Worm (Caenorhabditis elegans): ENCODE measurements around the gene wrt-6.

wrt-6 gene

ce11 chrX:3462086-3462485, 18.0 kb upstream of the wrt-6 start:
- TF ChIP-seq mab-5 (tag; optimal IDR thresholded peaks at IDR 0.05) (no peak), lin-13 (GFP tag; optimal IDR thresholded peaks at IDR 0.05) (no peak), peb-1 (tag; optimal IDR thresholded peaks at IDR 0.05) (no peak), unc-39 (tag; optimal IDR thresholded peaks at IDR 0.05) (no peak), snpc-4 (tag; optimal IDR thresholded peaks at IDR 0.05) (no peak), blmp-1 (tag; optimal IDR thresholded peaks at IDR 0.05; ENCODE audit: insufficient read depth) (no peak), sma-9 (GFP tag; optimal IDR thresholded peaks at IDR 0.05) (no peak), sma-9 (tag; optimal IDR thresholded peaks at IDR 0.05) (no peak), ceh-16 (tag; optimal IDR thresholded peaks at IDR 0.05) (no peak), skn-1 (tag; optimal IDR thresholded peaks at IDR 0.05) (no peak), elt-3 (tag; optimal IDR thresholded peaks at IDR 0.05) (no peak), nhr-77 (tag; optimal IDR thresholded peaks at IDR 0.05) (no peak)

- TF ChIP-seq nhr-21 (tag; optimal IDR thresholded peaks at IDR 0.05) (no peak), zag-1 (tag; optimal IDR thresholded peaks at IDR 0.05) (no peak), aly-2 (tag; optimal IDR thresholded peaks at IDR 0.05) (no peak), ama-1 (optimal IDR thresholded peaks at IDR 0.05) (no peak), unc-39 (tag; optimal IDR thresholded peaks at IDR 0.05) (no peak), gmeb-1 (tag; optimal IDR thresholded peaks at IDR 0.05) (no peak), C34F6.9 (tag; optimal IDR thresholded peaks at IDR 0.05) (no peak), crh-2 (tag; optimal IDR thresholded peaks at IDR 0.05) (no peak), ceh-82 (tag; optimal IDR thresholded peaks at IDR 0.05) (no peak), ceh-16 (tag; optimal IDR thresholded peaks at IDR 0.05) (no peak), nhr-6 (tag; optimal IDR thresholded peaks at IDR 0.05) (no peak), unc-62 (GFP tag; optimal IDR thresholded peaks at IDR 0.05) (no peak), lin-39 (tag; optimal IDR thresholded peaks at IDR 0.05) (no peak), sem-4 (tag; optimal IDR thresholded peaks at IDR 0.05) (no peak), blmp-1 (tag; optimal IDR thresholded peaks at IDR 0.05; ENCODE audit: insufficient read depth) (no peak), dmd-4 (tag; optimal IDR thresholded peaks at IDR 0.05) (no peak), peb-1 (tag; optimal IDR thresholded peaks at IDR 0.05) (no peak), nhr-11 (tag; optimal IDR thresholded peaks at IDR 0.05) (no peak), ztf-11 (tag; optimal IDR thresholded peaks at IDR 0.05) (no peak)
Observed at ce11 chrX:3463875-3464274, 16.2 kb upstream of the wrt-6 start.

ce11 chrX:3464309-3465038, 15.6 kb upstream of the wrt-6 start:
- TF ChIP-seq zag-1 (tag; optimal IDR thresholded peaks at IDR 0.05), result peak; percentile 38
- peak; percentile 70 for TF ChIP-seq unc-55 (GFP tag; optimal IDR thresholded peaks at IDR 0.05)
- TF ChIP-seq nhr-237 (tag; optimal IDR thresholded peaks at IDR 0.05), result no peak

ce11 chrX:3465785-3466184, 14.3 kb upstream of the wrt-6 start, which contains the start of the genes ZK377.15 and sax-3:
TSS of gene ZK377.15 (minus strand) at chrX:3465885.
TSS of gene sax-3 (minus strand) at chrX:3465927.
- no peak for TF ChIP-seq crh-2 (tag; optimal IDR thresholded peaks at IDR 0.05)
- no peak for TF ChIP-seq aly-2 (tag; optimal IDR thresholded peaks at IDR 0.05)
- no peak for TF ChIP-seq Y55F3AM.14 (GFP tag; optimal IDR thresholded peaks at IDR 0.05)
- TF ChIP-seq ama-1 (optimal IDR thresholded peaks at IDR 0.05), result no peak
- TF ChIP-seq blmp-1 (tag; optimal IDR thresholded peaks at IDR 0.05; ENCODE audit: insufficient read depth), result no peak
- no peak for TF ChIP-seq ceh-16 (tag; optimal IDR thresholded peaks at IDR 0.05)
- no peak for TF ChIP-seq skn-1 (tag; optimal IDR thresholded peaks at IDR 0.05)
- TF ChIP-seq unc-62 (GFP tag; optimal IDR thresholded peaks at IDR 0.05), result no peak
- no peak for TF ChIP-seq lin-39 (tag; optimal IDR thresholded peaks at IDR 0.05)
- TF ChIP-seq mdl-1 (tag; optimal IDR thresholded peaks at IDR 0.05), result no peak
- no peak for TF ChIP-seq ztf-4 (tag; optimal IDR thresholded peaks at IDR 0.05)
- no peak for TF ChIP-seq unc-39 (tag; optimal IDR thresholded peaks at IDR 0.05)
- TF ChIP-seq ztf-1 (GFP tag; conservative IDR thresholded peaks at IDR 0.05), result no peak
- TF ChIP-seq gmeb-1 (tag; optimal IDR thresholded peaks at IDR 0.05), result no peak
- TF ChIP-seq nhr-237 (tag; optimal IDR thresholded peaks at IDR 0.05), result no peak
- no peak for TF ChIP-seq alr-1 (tag; optimal IDR thresholded peaks at IDR 0.05)
- no peak for TF ChIP-seq F13H6.1 (tag; optimal IDR thresholded peaks at IDR 0.05)
- no peak for TF ChIP-seq dmd-4 (tag; optimal IDR thresholded peaks at IDR 0.05)

Measured in whole organism, L2 larva.